Fruit fly (Drosophila melanogaster) whole organism, wandering third instar larva: ENCODE data around the gene CG5510.
A peak's percentile ranks its signal among the peaks of the same experiment; 100 is the strongest.

Source experiments
- CrebA ChIP-seq: fragments of 200-800 bp; sonication (Bioruptor generic); optimal IDR thresholded peaks from 2 replicates; lab custom pipeline; 2016; ENCODE audit warnings: missing biosample characterization, mild to moderate bottlenecking, missing genetic modification characterization, borderline replicate concordance
- Dfd ChIP-seq: fragments of >200 bp; optimal IDR thresholded peaks from 2 replicates; lab custom pipeline; 2017; ENCODE audit warnings: missing biosample characterization, missing genetic modification characterization
- HLH106 ChIP-seq: fragments of 200-800 bp; optimal IDR thresholded peaks from 3 replicates; lab custom pipeline; 2019; ENCODE audit warnings: missing biosample characterization, mild to moderate bottlenecking, missing genetic modification characterization, moderate library complexity
- OdsH ChIP-seq: fragments of 200-800 bp; sonication (Bioruptor generic); optimal IDR thresholded peaks from 2 replicates; lab custom pipeline; 2016; ENCODE audit warnings: missing biosample characterization, mild to moderate bottlenecking, missing genetic modification characterization
- br ChIP-seq: fragments of 200-800 bp; sonication (Bioruptor generic); optimal IDR thresholded peaks from 2 replicates; lab custom pipeline; 2016; ENCODE audit warnings: missing biosample characterization, missing genetic modification characterization
- brk ChIP-seq: fragments of 200-800 bp; sonication (Bioruptor generic); optimal IDR thresholded peaks from 2 replicates; lab custom pipeline; 2016; ENCODE audit warnings: missing biosample characterization, mild to moderate bottlenecking, missing genetic modification characterization
- dmrt93B ChIP-seq: fragments of 200-800 bp; sonication (Bioruptor generic); optimal IDR thresholded peaks from 2 replicates; lab custom pipeline; 2018; ENCODE audit warnings: missing biosample characterization, mild to moderate bottlenecking, missing genetic modification characterization
- ey ChIP-seq: fragments of 200-800 bp; sonication (Bioruptor generic); optimal IDR thresholded peaks from 2 replicates; lab custom pipeline; 2016; ENCODE audit warnings: missing biosample characterization, missing genetic modification characterization
- psq ChIP-seq: fragments of 200-800 bp; sonication (Bioruptor generic); optimal IDR thresholded peaks from 3 replicates; lab custom pipeline; 2017; ENCODE audit warnings: missing biosample characterization, mild to moderate bottlenecking, missing genetic modification characterization, moderate library complexity
- sv ChIP-seq: fragments of 200-800 bp; sonication (Bioruptor generic); optimal IDR thresholded peaks from 3 replicates; lab custom pipeline; 2016; ENCODE audit warnings: missing biosample characterization, missing genetic modification characterization
- usp ChIP-seq: fragments of >200 bp; optimal IDR thresholded peaks from 2 replicates; lab custom pipeline; 2017; ENCODE audit warnings: missing biosample characterization, missing genetic modification characterization
- woc ChIP-seq: sonication (Bioruptor generic); optimal IDR thresholded peaks from 2 replicates; lab custom pipeline; 2016; ENCODE audit warnings: missing biosample characterization, mild to moderate bottlenecking, missing genetic modification characterization

DNA sequence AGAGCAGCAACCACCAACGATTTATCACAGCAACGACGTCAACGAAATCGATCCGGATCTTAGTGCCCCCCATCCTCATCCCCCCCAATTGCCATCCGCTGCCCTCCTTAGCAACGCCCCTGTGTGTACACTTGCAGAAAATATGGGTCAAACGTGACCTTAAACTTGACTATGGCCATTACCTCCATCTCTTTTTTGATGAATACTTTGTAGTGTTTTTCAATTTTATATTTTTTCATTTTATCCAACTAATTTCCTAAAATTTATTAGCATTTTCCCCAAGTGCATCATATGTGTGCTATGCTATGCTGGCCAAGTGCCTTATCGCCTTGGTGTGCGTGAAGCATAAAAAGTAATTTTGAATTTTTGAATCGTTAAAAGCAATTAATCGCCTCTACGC is 26.4 kb downstream of the CG5510 start:
- TF ChIP-seq br (GFP tag; lab: Kevin White, UChicago) (peak; percentile 87), brk (GFP tag; lab: Kevin White, UChicago) (peak; percentile 83), woc (GFP tag; lab: Kevin White, UChicago) (peak; percentile 71), dmrt93B (GFP tag; lab: Kevin White, UChicago) (peak; percentile 64), usp (GFP tag; lab: Kevin White, UChicago) (no peak), CrebA (GFP tag; lab: Kevin White, UChicago) (no peak), Dfd (GFP tag; lab: Kevin White, UChicago) (no peak), HLH106 (peak; percentile 87), ey (GFP tag; lab: Kevin White, UChicago) (peak; percentile 86), OdsH (GFP tag; lab: Kevin White, UChicago) (peak; percentile 87), sv (GFP tag; lab: Kevin White, UChicago) (no peak), psq (GFP tag; lab: Kevin White, UChicago) (peak; percentile 77)
